Fruit fly (Drosophila melanogaster) whole organism, embryonic: Measurements from ENCODE around the gene CG13088.
A peak's percentile ranks its signal among the peaks of the same experiment; 100 is the strongest.

Experiments
- Adf1 ChIP-seq: fragments of 200-800 bp; sonication (Bioruptor generic); IDR thresholded peaks from 2 replicates; pipeline ENCODE4 v1.3.6; 2022; ENCODE audit warnings: missing biosample characterization, missing genetic modification characterization
- B-H2 ChIP-seq: fragments of 200-800 bp; sonication (Bioruptor generic); optimal IDR thresholded peaks from 2 replicates; lab custom pipeline; 2018; ENCODE audit warnings: missing biosample characterization, mild to moderate bottlenecking, missing genetic modification characterization
- Bdp1 ChIP-seq: fragments of 200-800 bp; sonication (Bioruptor generic); optimal IDR thresholded peaks from 3 replicates; lab custom pipeline; 2016; ENCODE audit warnings: missing biosample characterization, missing genetic modification characterization
- CG1024 ChIP-seq: fragments of 200-800 bp; sonication (Bioruptor generic); IDR thresholded peaks from 2 replicates; pipeline ENCODE4 v1.3.6; 2022; ENCODE audit warnings: missing biosample characterization, missing genetic modification characterization
- CG11696 ChIP-seq: fragments of 200-800 bp; sonication (Bioruptor generic); IDR thresholded peaks from 2 replicates; pipeline ENCODE4 v1.3.6; 2022; ENCODE audit warnings: missing biosample characterization, missing genetic modification characterization
- CG1233 ChIP-seq: fragments of 200-800 bp; sonication (Bioruptor generic); optimal IDR thresholded peaks from 4 replicates; lab custom pipeline; 2018; ENCODE audit warnings: missing biosample characterization, mild to moderate bottlenecking, missing genetic modification characterization
- CG12942 ChIP-seq: fragments of 200-800 bp; sonication (Bioruptor generic); optimal IDR thresholded peaks from 3 replicates; lab custom pipeline; 2016; ENCODE audit warnings: missing biosample characterization, missing genetic modification characterization
- CG14050 ChIP-seq: fragments of 200-800 bp; sonication (Bioruptor generic); IDR thresholded peaks from 3 replicates; pipeline ENCODE4 v1.3.6; 2022; ENCODE audit warnings: missing biosample characterization, missing genetic modification characterization
- CG14860 ChIP-seq: fragments of 200-800 bp; sonication (Bioruptor generic); IDR thresholded peaks from 3 replicates; pipeline ENCODE4 v1.3.6; 2022; ENCODE audit warnings: missing biosample characterization, missing genetic modification characterization; ENCODE audit not compliant: partially characterized antibody
- CG14965 ChIP-seq: fragments of 200-800 bp; sonication (Bioruptor generic); optimal IDR thresholded peaks from 2 replicates; lab custom pipeline; 2016; ENCODE audit warnings: missing biosample characterization, missing genetic modification characterization, borderline replicate concordance
- CG1647 ChIP-seq: fragments of 200-800 bp; sonication (Bioruptor generic); optimal IDR thresholded peaks from 3 replicates; lab custom pipeline; 2016; ENCODE audit warnings: missing biosample characterization, missing genetic modification characterization
- CG16813 ChIP-seq: fragments of 200-800 bp; sonication (Bioruptor generic); IDR thresholded peaks from 3 replicates; pipeline ENCODE4 v1.3.6; 2022; ENCODE audit warnings: missing biosample characterization, missing genetic modification characterization; ENCODE audit not compliant: partially characterized antibody
- CG16863 ChIP-seq: fragments of 200-800 bp; sonication (Bioruptor generic); optimal IDR thresholded peaks from 3 replicates; lab custom pipeline; 2016; ENCODE audit warnings: missing biosample characterization, missing genetic modification characterization
- CG17912 ChIP-seq: fragments of 200-800 bp; sonication (Bioruptor generic); optimal IDR thresholded peaks from 2 replicates; lab custom pipeline; 2018; ENCODE audit warnings: missing biosample characterization, mild to moderate bottlenecking, missing genetic modification characterization
- CG2712 ChIP-seq: fragments of 200-800 bp; optimal IDR thresholded peaks from 3 replicates; lab custom pipeline; 2019; ENCODE audit warnings: missing biosample characterization, mild to moderate bottlenecking, missing genetic modification characterization, moderate library complexity
- CG3281 ChIP-seq: fragments of 200-800 bp; sonication (Bioruptor generic); optimal IDR thresholded peaks from 3 replicates; lab custom pipeline; 2017; ENCODE audit warnings: missing biosample characterization, mild to moderate bottlenecking, missing genetic modification characterization
- CG3726 ChIP-seq: fragments of 200-800 bp; sonication (Bioruptor generic); IDR thresholded peaks from 3 replicates; pipeline ENCODE4, ENCODE4 v1.3.6; 2022; ENCODE audit warnings: missing biosample characterization, missing genetic modification characterization
- CG4282 ChIP-seq: fragments of 200-800 bp; sonication (Bioruptor generic); optimal IDR thresholded peaks from 2 replicates; lab custom pipeline; 2016; ENCODE audit warnings: missing biosample characterization, missing genetic modification characterization
- CG6813 ChIP-seq: fragments of 200-800 bp; sonication (Bioruptor generic); optimal IDR thresholded peaks from 2 replicates; lab custom pipeline; 2017; ENCODE audit warnings: missing biosample characterization, missing genetic modification characterization, mild to moderate bottlenecking, moderate library complexity, missing genetic modification reagents
- CG7372 ChIP-seq: fragments of 200-800 bp; sonication (Bioruptor generic); IDR thresholded peaks from 2 replicates; pipeline ENCODE4 v1.3.6; 2022; ENCODE audit warnings: missing biosample characterization, missing genetic modification characterization
- CG7745 ChIP-seq: fragments of 200-800 bp; sonication (Bioruptor generic); optimal IDR thresholded peaks from 2 replicates; lab custom pipeline; 2018; ENCODE audit warnings: missing biosample characterization, mild to moderate bottlenecking, missing genetic modification characterization, moderate library complexity
- CrebB ChIP-seq: fragments of 200-800 bp; sonication (Bioruptor generic); optimal IDR thresholded peaks from 3 replicates; lab custom pipeline; 2018; ENCODE audit warnings: missing biosample characterization, mild to moderate bottlenecking, missing genetic modification characterization
- Dad ChIP-seq: fragments of 200-800 bp; sonication (Bioruptor generic); optimal IDR thresholded peaks from 3 replicates; lab custom pipeline; 2016; ENCODE audit warnings: missing biosample characterization, missing genetic modification characterization
- Dek ChIP-seq: fragments of 200-800 bp; sonication (Bioruptor generic); optimal IDR thresholded peaks from 3 replicates; lab custom pipeline; 2019; ENCODE audit warnings: missing biosample characterization, mild to moderate bottlenecking, missing genetic modification characterization, moderate library complexity
- Dref ChIP-seq: fragments of 200-800 bp; sonication (Bioruptor generic); IDR thresholded peaks from 2 replicates; pipeline ENCODE4 v1.3.6; 2022; ENCODE audit warnings: missing biosample characterization, missing genetic modification characterization
- Ets97D ChIP-seq: fragments of 200-800 bp; sonication (Bioruptor generic); optimal IDR thresholded peaks from 3 replicates; lab custom pipeline; 2016; ENCODE audit warnings: missing biosample characterization, missing genetic modification characterization
- Fer2 ChIP-seq: fragments of 200-800 bp; sonication (Bioruptor generic); optimal IDR thresholded peaks from 2 replicates; lab custom pipeline; 2018; ENCODE audit warnings: missing biosample characterization, mild to moderate bottlenecking, missing genetic modification characterization, moderate library complexity
- MTF-1 ChIP-seq: fragments of 200-800 bp; sonication (Bioruptor generic); optimal IDR thresholded peaks from 2 replicates; lab custom pipeline; 2018; ENCODE audit warnings: missing biosample characterization, mild to moderate bottlenecking, missing genetic modification characterization, borderline replicate concordance
- Max ChIP-seq: fragments of 200-800 bp; sonication (Bioruptor generic); optimal IDR thresholded peaks from 2 replicates; lab custom pipeline; 2016; ENCODE audit warnings: missing biosample characterization, mild to moderate bottlenecking, missing genetic modification characterization
- Med ChIP-seq: fragments of 200-800 bp; sonication (Bioruptor generic); peaks from one replicate; lab custom pipeline; 2016; ENCODE audit warnings: missing biosample characterization, missing genetic modification characterization, mild to moderate bottlenecking, inconsistent platforms, moderate library complexity
- Mrtf ChIP-seq: fragments of 200-800 bp; sonication (Bioruptor generic); IDR thresholded peaks from 3 replicates; pipeline ENCODE4 v1.3.6; 2022; ENCODE audit warnings: missing biosample characterization, missing genetic modification characterization
- NC2β ChIP-seq: fragments of 200-800 bp; sonication (Bioruptor generic); optimal IDR thresholded peaks from 2 replicates; lab custom pipeline; 2016; ENCODE audit warnings: missing biosample characterization, missing genetic modification characterization
- Optix ChIP-seq: fragments of 200-800 bp; sonication (Bioruptor generic); IDR thresholded peaks from 3 replicates; pipeline ENCODE4 v1.3.6; 2022; ENCODE audit warnings: missing biosample characterization, missing genetic modification characterization
- Ssrp ChIP-seq: fragments of 200-800 bp; sonication (Bioruptor generic); optimal IDR thresholded peaks from 2 replicates; lab custom pipeline; 2018; ENCODE audit warnings: missing biosample characterization, mild to moderate bottlenecking, missing genetic modification characterization, moderate library complexity
- Trl ChIP-seq, 3 experiments: fragments of >200 bp in 2 of 3; fragments of 200-800 bp in 1 of 3; sonication (Bioruptor generic) in 1 of 3; optimal IDR thresholded peaks; 2 replicates in 1 of 3; 3 replicates in 2 of 3; lab custom pipeline; 2016 to 2017; ENCODE audit warnings: missing biosample characterization in 1 of 3, missing genetic modification characterization in 1 of 3
- amos ChIP-seq: fragments of 200-800 bp; sonication (Bioruptor generic); IDR thresholded peaks from 2 replicates; pipeline ENCODE4 v1.3.6; 2022; ENCODE audit warnings: missing biosample characterization, missing genetic modification characterization; ENCODE audit not compliant: partially characterized antibody
- ara ChIP-seq: fragments of 200-800 bp; sonication (Bioruptor generic); IDR thresholded peaks from 2 replicates; pipeline ENCODE4 v1.3.6; 2022; ENCODE audit warnings: missing biosample characterization, missing genetic modification characterization
- bab2 ChIP-seq: fragments of 200-800 bp; sonication (Bioruptor generic); optimal IDR thresholded peaks from 2 replicates; lab custom pipeline; 2016; ENCODE audit warnings: missing biosample characterization, missing genetic modification characterization
- bbx ChIP-seq: fragments of 200-800 bp; sonication (Bioruptor generic); IDR thresholded peaks from 2 replicates; pipeline ENCODE4 v1.3.6; 2022; ENCODE audit warnings: missing biosample characterization, missing genetic modification characterization; ENCODE audit not compliant: partially characterized antibody
- chm ChIP-seq: fragments of 200-800 bp; sonication (Bioruptor generic); IDR thresholded peaks from 2 replicates; pipeline ENCODE4 v1.3.6; 2022; ENCODE audit warnings: missing biosample characterization, missing genetic modification characterization
- crol ChIP-seq: fragments of 200-800 bp; sonication (Bioruptor generic); IDR thresholded peaks from 2 replicates; pipeline ENCODE4 v1.3.6; 2022; ENCODE audit warnings: missing biosample characterization, missing genetic modification characterization
- en ChIP-seq: fragments of 200-800 bp; sonication (Bioruptor generic); optimal IDR thresholded peaks from 2 replicates; lab custom pipeline; 2016; ENCODE audit warnings: missing biosample characterization, missing genetic modification characterization
- fd3F ChIP-seq: fragments of 200-800 bp; sonication (Bioruptor generic); optimal IDR thresholded peaks from 2 replicates; lab custom pipeline; 2018; ENCODE audit warnings: missing biosample characterization, mild to moderate bottlenecking, missing genetic modification characterization, moderate library complexity
- gcm ChIP-seq: fragments of 200-800 bp; sonication (Bioruptor generic); optimal IDR thresholded peaks from 2 replicates; lab custom pipeline; 2019; ENCODE audit warnings: missing biosample characterization, mild to moderate bottlenecking, missing genetic modification characterization, moderate library complexity
- hth ChIP-seq: fragments of >200 bp; optimal IDR thresholded peaks from 2 replicates; lab custom pipeline; 2017; ENCODE audit warnings: inconsistent platforms
- ind ChIP-seq: fragments of 200-800 bp; sonication (Bioruptor generic); optimal IDR thresholded peaks from 3 replicates; lab custom pipeline; 2016; ENCODE audit warnings: missing biosample characterization, missing genetic modification characterization
- lab ChIP-seq: fragments of 200-800 bp; sonication (Bioruptor generic); optimal IDR thresholded peaks from 3 replicates; lab custom pipeline; 2017; ENCODE audit warnings: missing biosample characterization, missing genetic modification characterization, mild to moderate bottlenecking, moderate library complexity, missing genetic modification reagents
- nerfin-1 ChIP-seq: fragments of 200-800 bp; sonication (Bioruptor generic); optimal IDR thresholded peaks from 3 replicates; lab custom pipeline; 2019; ENCODE audit warnings: missing biosample characterization, mild to moderate bottlenecking, missing genetic modification characterization, moderate library complexity
- sisA ChIP-seq: fragments of 200-800 bp; sonication (Bioruptor generic); IDR thresholded peaks from 2 replicates; pipeline ENCODE4 v1.3.6; 2022; ENCODE audit warnings: missing biosample characterization, missing genetic modification characterization
- twi ChIP-seq: fragments of 200-800 bp; optimal IDR thresholded peaks from 2 replicates; lab custom pipeline; 2019; ENCODE audit warnings: missing biosample characterization, mild to moderate bottlenecking, missing genetic modification characterization, moderate library complexity
- vvl ChIP-seq: fragments of 200-800 bp; sonication (Bioruptor generic); IDR thresholded peaks from 2 replicates; pipeline ENCODE4 v1.3.6; 2022; ENCODE audit warnings: missing biosample characterization, missing genetic modification characterization
- yki ChIP-seq: fragments of >200 bp; optimal IDR thresholded peaks from 3 replicates; lab custom pipeline; 2018

Gene CG13088

dm6 chr2L:8511723-8512122 lies 22.9 kb downstream of the CG13088 start, which contains the start of gene CG13096 (continued):
- no peak for TF ChIP-seq ind
- no peak for TF ChIP-seq bab2 (GFP tag; lab: Kevin White, UChicago)
- no peak for TF ChIP-seq Adf1 (GFP tag; lab: Robert Waterston, UW)
- TF ChIP-seq crol (GFP tag; lab: Robert Waterston, UW) = no peak
- TF ChIP-seq gcm (GFP tag; lab: Kevin White, UChicago) = no peak
- TF ChIP-seq B-H2 (GFP tag; lab: Kevin White, UChicago) = peak; percentile 49
- TF ChIP-seq Mrtf (GFP tag; lab: Robert Waterston, UW) = no peak
- no peak for TF ChIP-seq CG14965 (GFP tag; lab: Kevin White, UChicago)
- peak; percentile 22 for TF ChIP-seq nerfin-1 (tag; lab: Kevin White, UChicago)
- TF ChIP-seq CG3281 (GFP tag; lab: Kevin White, UChicago) = no peak
- TF ChIP-seq Bdp1 = peak; percentile 27
- no peak for TF ChIP-seq CG7372 (GFP tag; lab: Robert Waterston, UW)
- TF ChIP-seq Dref (GFP tag; lab: Robert Waterston, UW) = peak; percentile 100
- TF ChIP-seq bbx (GFP tag; lab: Robert Waterston, UW) = peak; percentile 99
- peak; percentile 59 for TF ChIP-seq CG17912 (GFP tag; lab: Kevin White, UChicago)
- TF ChIP-seq CrebB (tag; lab: Kevin White, UChicago) = peak; percentile 6
- TF ChIP-seq Ssrp (tag; lab: Kevin White, UChicago) = no peak
- TF ChIP-seq fd3F = no peak
- no peak for TF ChIP-seq sisA
- TF ChIP-seq NC2β (GFP tag; lab: Kevin White, UChicago) = no peak
- TF ChIP-seq Ets97D (GFP tag; lab: Kevin White, UChicago) = peak; percentile 91
- TF ChIP-seq Dad (GFP tag; lab: Kevin White, UChicago) = peak; percentile 22
- no peak for TF ChIP-seq CG3726 (GFP tag; lab: Robert Waterston, UW)
- TF ChIP-seq CG7745 (tag; lab: Kevin White, UChicago) = no peak
- TF ChIP-seq CG16863 (GFP tag; lab: Kevin White, UChicago) = no peak
- no peak for TF ChIP-seq en (GFP tag; lab: Kevin White, UChicago)
- peak; percentile 98 for TF ChIP-seq CG16813 (GFP tag; lab: Robert Waterston, UW)
- no peak for TF ChIP-seq Fer2
- no peak for TF ChIP-seq Trl (optimal IDR thresholded peaks at IDR 0.05; lab: Kevin White, UChicago)
- TF ChIP-seq Trl (GFP tag; optimal IDR thresholded peaks at IDR 0.05; lab: Kevin White, UChicago) = no peak
- no peak for TF ChIP-seq hth (lab: Kevin White, UChicago)
- no peak for TF ChIP-seq CG6813 (GFP tag; lab: Kevin White, UChicago)
- TF ChIP-seq CG1024 (GFP tag; lab: Robert Waterston, UW) = no peak
- peak; percentile 52 for TF ChIP-seq Dek (tag; lab: Kevin White, UChicago)
- no peak for TF ChIP-seq Med (GFP tag; lab: Kevin White, UChicago)
- TF ChIP-seq CG4282 = no peak
- TF ChIP-seq CG14860 (GFP tag; lab: Robert Waterston, UW) = peak; percentile 96
- TF ChIP-seq twi = peak; percentile 39
- TF ChIP-seq amos = peak; percentile 99
- TF ChIP-seq lab (GFP tag; lab: Kevin White, UChicago) = no peak
- TF ChIP-seq CG11696 (GFP tag; lab: Robert Waterston, UW) = no peak
- TF ChIP-seq CG2712 (tag; lab: Kevin White, UChicago) = peak; percentile 65
- no peak; the same call in 1 of the 2 replicates for TF ChIP-seq vvl (GFP tag; lab: Robert Waterston, UW)
- no peak for TF ChIP-seq ara
- TF ChIP-seq MTF-1 (GFP tag; lab: Kevin White, UChicago) = no peak
- no peak for TF ChIP-seq CG14050 (GFP tag; lab: Robert Waterston, UW)
- no peak for TF ChIP-seq yki (lab: Kevin White, UChicago)
- TF ChIP-seq chm (GFP tag; lab: Robert Waterston, UW) = no peak
- no peak for TF ChIP-seq CG12942 (GFP tag; lab: Kevin White, UChicago)
- no peak for TF ChIP-seq CG1233 (GFP tag; lab: Kevin White, UChicago)
- TF ChIP-seq Max (GFP tag; lab: Kevin White, UChicago) = peak; percentile 96
- no peak for TF ChIP-seq Optix (GFP tag; lab: Robert Waterston, UW)
- no peak for TF ChIP-seq CG1647 (GFP tag; lab: Kevin White, UChicago)
